Fruit fly (Drosophila melanogaster) whole organism, wandering third instar larva: ENCODE data around the gene Tbcd.

Source experiments
- Dfd ChIP-seq: fragments of >200 bp; optimal IDR thresholded peaks from 2 replicates; lab custom pipeline; 2017; ENCODE audit warnings: missing biosample characterization, missing genetic modification characterization
- GATAd ChIP-seq: sonication (Bioruptor generic); optimal IDR thresholded peaks from 2 replicates; lab custom pipeline; 2016; ENCODE audit warnings: missing biosample characterization, missing genetic modification characterization
- Hr78 ChIP-seq: fragments of >200 bp; optimal IDR thresholded peaks from 2 replicates; lab custom pipeline; 2017; ENCODE audit warnings: missing biosample characterization, missing genetic modification characterization
- Hr83 ChIP-seq: fragments of 200-300 bp; sonication (Bioruptor generic); optimal IDR thresholded peaks from 2 replicates; lab custom pipeline; 2016; ENCODE audit warnings: missing biosample characterization, mild to moderate bottlenecking, missing genetic modification characterization, moderate library complexity; ENCODE audit not compliant: poor library complexity, severe bottlenecking
- Rel ChIP-seq, 2 experiments: fragments of 200-800 bp; sonication (Bioruptor generic) in 1 of 2; optimal IDR thresholded peaks; 2 replicates in 1 of 2; 3 replicates in 1 of 2; lab custom pipeline; 2016 to 2019; ENCODE audit warnings: mild to moderate bottlenecking in 2 of 2, missing biosample characterization in 2 of 2, missing genetic modification characterization in 2 of 2, moderate library complexity in 1 of 2
- Sp1 ChIP-seq: fragments of 200-800 bp; sonication (Bioruptor generic); optimal IDR thresholded peaks from 3 replicates; lab custom pipeline; 2019; ENCODE audit warnings: missing biosample characterization, mild to moderate bottlenecking, missing genetic modification characterization, moderate library complexity
- dsf ChIP-seq: sonication (Bioruptor generic); optimal IDR thresholded peaks from 2 replicates; lab custom pipeline; 2016; ENCODE audit warnings: missing biosample characterization, missing genetic modification characterization, borderline replicate concordance
- h ChIP-seq: fragments of 200-800 bp; sonication (Bioruptor generic); optimal IDR thresholded peaks from 3 replicates; lab custom pipeline; 2016; ENCODE audit warnings: missing biosample characterization, mild to moderate bottlenecking, missing genetic modification characterization
- jim ChIP-seq: fragments of 175-275, 200-325 bp; sonication (Bioruptor generic); optimal IDR thresholded peaks from 2 replicates; lab custom pipeline; 2016; ENCODE audit warnings: missing biosample characterization, mild to moderate bottlenecking, missing genetic modification characterization
- pan ChIP-seq: fragments of >200 bp; optimal IDR thresholded peaks from 2 replicates; lab custom pipeline; 2017
- psq ChIP-seq: fragments of 200-800 bp; sonication (Bioruptor generic); optimal IDR thresholded peaks from 3 replicates; lab custom pipeline; 2017; ENCODE audit warnings: missing biosample characterization, mild to moderate bottlenecking, missing genetic modification characterization, moderate library complexity

DNA sequence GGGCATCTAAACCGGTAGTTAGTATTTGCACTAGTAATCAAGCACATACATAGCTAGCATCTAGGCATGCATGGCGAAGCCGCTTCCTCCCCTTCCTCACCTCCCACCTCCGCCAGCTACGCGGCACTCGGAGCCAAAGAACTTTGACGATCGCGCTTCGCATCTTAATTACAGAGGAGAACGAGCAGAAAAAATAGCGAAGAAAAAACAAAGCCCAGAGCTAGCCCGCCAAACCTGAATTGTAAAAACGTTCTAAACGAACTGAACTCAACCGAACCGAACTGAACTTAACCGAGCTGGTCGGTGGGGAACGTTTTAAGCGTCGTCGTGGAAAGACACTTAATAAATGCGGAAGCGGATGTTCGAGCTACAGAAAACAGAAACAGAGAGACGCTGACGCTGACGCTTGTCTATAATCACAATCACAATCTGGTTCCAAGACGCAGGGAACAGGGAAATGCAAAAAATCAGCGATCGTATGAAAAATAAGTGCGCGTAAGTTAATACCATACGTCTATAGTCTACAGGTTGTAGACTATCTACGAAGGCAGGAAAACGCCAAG, 21.7 kb downstream of the Tbcd start:
- TF ChIP-seq jim (GFP tag; lab: Kevin White, UChicago) (no peak), Sp1 (GFP tag; lab: Kevin White, UChicago) (no peak), psq (GFP tag; lab: Kevin White, UChicago) (no peak), Hr83 (GFP tag; lab: Kevin White, UChicago) (no peak), Dfd (GFP tag; lab: Kevin White, UChicago) (no peak), Rel (GFP tag; optimal IDR thresholded peaks at IDR 0.05; lab: Kevin White, UChicago) (no peak), Rel (tag; optimal IDR thresholded peaks at IDR 0.05; lab: Kevin White, UChicago) (no peak), h (no peak), Hr78 (GFP tag; lab: Kevin White, UChicago) (no peak), dsf (GFP tag; lab: Kevin White, UChicago) (no peak), pan (lab: Kevin White, UChicago) (no peak), GATAd (GFP tag; lab: Kevin White, UChicago) (no peak)
